Worm (Caenorhabditis elegans): ENCODE measurements around the gene adm-4.

Gene adm-4

ce11 chrX:7787885-7788353 is 10.2 kb downstream of the adm-4 start, which contains the start of gene ZK154.5 (continued):
- TF ChIP-seq mec-3 (tag; optimal IDR thresholded peaks at IDR 0.05; ENCODE audit: borderline replicate concordance) (no peak), syd-9 (tag; optimal IDR thresholded peaks at IDR 0.05) (peak; percentile 18), ztf-16 (tag; optimal IDR thresholded peaks at IDR 0.05) (no peak), zip-5 (tag; optimal IDR thresholded peaks at IDR 0.05) (no peak), ceh-45 (GFP tag; IDR thresholded peaks at IDR 0.05) (no peak), fax-1 (tag; optimal IDR thresholded peaks at IDR 0.05) (no peak), hlh-15 (tag; optimal IDR thresholded peaks at IDR 0.05) (no peak), hlh-30 (tag; optimal IDR thresholded peaks at IDR 0.05; ENCODE audit: insufficient read depth) (no peak), lim-6 (tag; optimal IDR thresholded peaks at IDR 0.05) (no peak), elt-2 (tag; optimal IDR thresholded peaks at IDR 0.05) (peak; percentile 0), unc-55 (GFP tag; optimal IDR thresholded peaks at IDR 0.05) (peak; percentile 11), fkh-6 (tag; optimal IDR thresholded peaks at IDR 0.05) (no peak), elt-4 (tag; optimal IDR thresholded peaks at IDR 0.05) (no peak), K09A11.1 (tag; optimal IDR thresholded peaks at IDR 0.05; ENCODE audit: insufficient read depth) (no peak), pha-2 (tag; optimal IDR thresholded peaks at IDR 0.05) (no peak), K02D7.2 (tag; optimal IDR thresholded peaks at IDR 0.05) (no peak), Y22D7AL.16 (tag; optimal IDR thresholded peaks at IDR 0.05) (no peak), hlh-13 (GFP tag; optimal IDR thresholded peaks at IDR 0.05) (no peak), sdc-2 (tag; optimal IDR thresholded peaks at IDR 0.05) (peak; percentile 6), pax-1 (tag; optimal IDR thresholded peaks at IDR 0.05) (no peak), ttx-3 (tag; optimal IDR thresholded peaks at IDR 0.05) (no peak), eyg-1 (tag; optimal IDR thresholded peaks at IDR 0.05) (no peak), ceh-48 (tag; optimal IDR thresholded peaks at IDR 0.05) (no peak), ceh-34 (tag; optimal IDR thresholded peaks at IDR 0.05) (peak; percentile 57), unc-42 (tag; optimal IDR thresholded peaks at IDR 0.05) (peak; percentile 60), ceh-18 (tag; optimal IDR thresholded peaks at IDR 0.05) (peak; percentile 35), hlh-8 (tag; optimal IDR thresholded peaks at IDR 0.05) (no peak), C08G9.2 (tag; optimal IDR thresholded peaks at IDR 0.05) (no peak), lin-11 (tag; optimal IDR thresholded peaks at IDR 0.05) (no peak), ceh-19 (GFP tag; optimal IDR thresholded peaks at IDR 0.05) (no peak), ceh-2 (tag; optimal IDR thresholded peaks at IDR 0.05) (no peak), ceh-31 (tag; optimal IDR thresholded peaks at IDR 0.05) (peak; percentile 69), nhr-11 (tag; optimal IDR thresholded peaks at IDR 0.05) (no peak), pat-9 (tag; optimal IDR thresholded peaks at IDR 0.05) (no peak), ahr-1 (tag; optimal IDR thresholded peaks at IDR 0.05) (no peak), ceh-22 (tag; optimal IDR thresholded peaks at IDR 0.05) (no peak), ceh-14 (tag; optimal IDR thresholded peaks at IDR 0.05) (no peak), madf-2 (tag; optimal IDR thresholded peaks at IDR 0.05) (no peak), sox-4 (tag; optimal IDR thresholded peaks at IDR 0.05) (no peak), sox-2 (GFP tag; IDR thresholded peaks at IDR 0.05) (no peak), F13H6.1 (tag; optimal IDR thresholded peaks at IDR 0.05) (no peak)

ce11 chrX:7782389-7782788 is 15.7 kb downstream of the adm-4 start, which contains the start of gene ZK154.4:
TSS of gene ZK154.4 (minus strand) at chrX:7782415.
- TF ChIP-seq madf-2 (tag; optimal IDR thresholded peaks at IDR 0.05) (no peak), ceh-31 (tag; optimal IDR thresholded peaks at IDR 0.05) (peak; percentile 20), hlh-30 (tag; optimal IDR thresholded peaks at IDR 0.05; ENCODE audit: insufficient read depth) (peak; percentile 62), sdc-2 (tag; optimal IDR thresholded peaks at IDR 0.05) (peak; percentile 10), pha-4 (tag; optimal IDR thresholded peaks at IDR 0.05) (no peak), ets-4 (tag; optimal IDR thresholded peaks at IDR 0.05) (no peak), ceh-14 (tag; optimal IDR thresholded peaks at IDR 0.05) (no peak), nfya-1 (tag; optimal IDR thresholded peaks at IDR 0.05) (peak; percentile 67), ama-1 (optimal IDR thresholded peaks at IDR 0.05) (no peak)

Data from whole organism, late embryonic.